Worm (Caenorhabditis elegans): ENCODE data around the gene npr-32.

Gene npr-32

DNA sequence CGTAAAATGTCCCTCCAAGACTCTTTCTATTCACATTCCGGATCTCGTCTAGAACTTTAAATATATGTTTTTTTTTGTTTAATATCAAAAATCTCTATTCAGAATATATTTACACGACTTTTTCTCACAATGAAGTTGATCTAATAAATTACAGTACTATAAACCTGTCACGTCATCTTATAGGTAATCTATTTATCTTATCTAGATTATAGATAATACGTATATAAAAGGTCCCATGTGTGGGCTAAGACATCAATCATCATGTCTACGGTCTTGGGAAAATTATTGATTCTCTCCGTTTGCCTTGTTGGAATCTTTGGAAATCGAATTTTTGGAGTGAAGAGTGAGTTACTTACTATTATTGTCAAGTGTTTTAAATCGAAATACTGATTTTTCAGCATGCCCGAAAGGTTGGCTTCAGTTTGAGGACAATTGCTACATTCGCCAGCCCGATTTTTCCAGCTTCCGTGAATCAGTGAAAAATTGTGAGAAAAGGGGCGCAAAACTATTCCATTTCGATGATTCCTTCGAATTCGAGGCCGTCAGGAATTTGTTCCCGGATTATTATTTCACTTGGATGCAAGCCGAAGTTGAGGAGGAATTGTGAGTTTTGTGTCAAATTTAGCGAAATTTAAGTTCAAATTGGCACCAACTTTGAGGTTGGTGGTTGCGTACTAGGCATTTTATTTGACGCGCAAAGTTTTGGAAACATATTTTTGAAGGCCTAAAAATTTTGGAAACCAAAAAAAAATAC lies 46.0 kb upstream of the npr-32 start, which contains the start of gene clec-196:
Gene clec-196, plus strand, starts transcription at position 252 of the 754 bp plus-strand sequence.
- TF ChIP-seq lin-38 (GFP tag; IDR thresholded peaks at IDR 0.05), result peak; percentile 18
- TF ChIP-seq unc-130 (GFP tag; optimal IDR thresholded peaks at IDR 0.05), result no peak
- TF ChIP-seq hmg-1.1 (GFP tag; IDR thresholded peaks at IDR 0.05), result 0 out of 2 replicates have a peak, but pooled peaks have one; percentile 22
- no peak for TF ChIP-seq set-16 (GFP tag; IDR thresholded peaks at IDR 0.05)
- peak; percentile 96 for TF ChIP-seq aha-1 (tag)
- TF ChIP-seq saeg-2 (GFP tag; IDR thresholded peaks at IDR 0.05), result no peak
- no peak for TF ChIP-seq mxl-3 (GFP tag; optimal IDR thresholded peaks at IDR 0.05)
- no peak for TF ChIP-seq dmd-8 (GFP tag; IDR thresholded peaks at IDR 0.05)
- no peak for TF ChIP-seq Y48G9A.11 (GFP tag; IDR thresholded peaks at IDR 0.05)
- TF ChIP-seq zfp-3 (GFP tag; conservative IDR thresholded peaks at IDR 0.05), result no peak
- no peak; the same call in 1 of the 2 replicates for TF ChIP-seq T26A8.4 (GFP tag; IDR thresholded peaks at IDR 0.05)
- peak; percentile 39 for TF ChIP-seq dpl-1 (GFP tag; optimal IDR thresholded peaks at IDR 0.05)
- no peak for TF ChIP-seq cey-2 (tag; optimal IDR thresholded peaks at IDR 0.05; ENCODE audit: borderline replicate concordance, insufficient read depth)
- TF ChIP-seq mep-1 (tag; optimal IDR thresholded peaks at IDR 0.05), result no peak
- TF ChIP-seq ZK546.5 (tag; optimal IDR thresholded peaks at IDR 0.05), result no peak
- TF ChIP-seq madf-9 (GFP tag; conservative IDR thresholded peaks at IDR 0.05), result no peak
- TF ChIP-seq dve-1 (tag; optimal IDR thresholded peaks at IDR 0.05; ENCODE audit: insufficient read depth), result peak; percentile 4
- TF ChIP-seq mxl-2 (GFP tag; conservative IDR thresholded peaks at IDR 0.05), result no peak
- peak; percentile 1 for TF ChIP-seq mes-2 (tag; optimal IDR thresholded peaks at IDR 0.05; ENCODE audit: poor library complexity, severe bottlenecking)

DNA sequence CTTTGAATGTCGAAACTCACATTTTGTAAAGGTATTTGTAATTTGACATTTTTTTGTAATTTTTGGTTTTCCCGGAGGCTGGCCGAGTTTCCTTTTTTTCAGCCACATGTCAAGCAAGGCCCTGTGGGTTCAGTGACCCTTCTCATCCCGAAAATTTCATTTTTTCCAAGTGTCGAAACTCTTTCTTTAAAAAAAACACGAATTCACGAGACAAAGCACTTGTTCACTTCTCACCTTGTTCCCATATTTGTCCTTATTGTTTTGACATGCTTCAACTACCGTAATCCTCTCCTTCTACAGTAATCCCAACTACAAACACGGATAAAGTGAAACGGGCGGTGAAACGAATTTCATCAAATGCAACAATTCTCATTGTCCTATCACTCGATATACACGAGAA lies 44.4 kb upstream of the npr-32 start, which contains the start of gene lhfp-4:
Gene lhfp-4, plus strand, starts transcription at position 301 of the 400 bp plus-strand sequence.
- TF ChIP-seq jun-1 (tag; optimal IDR thresholded peaks at IDR 0.05), result no peak
- no peak for TF ChIP-seq pqm-1 (tag; optimal IDR thresholded peaks at IDR 0.05)
- no peak for TF ChIP-seq R02D3.7 (tag; optimal IDR thresholded peaks at IDR 0.05)

DNA sequence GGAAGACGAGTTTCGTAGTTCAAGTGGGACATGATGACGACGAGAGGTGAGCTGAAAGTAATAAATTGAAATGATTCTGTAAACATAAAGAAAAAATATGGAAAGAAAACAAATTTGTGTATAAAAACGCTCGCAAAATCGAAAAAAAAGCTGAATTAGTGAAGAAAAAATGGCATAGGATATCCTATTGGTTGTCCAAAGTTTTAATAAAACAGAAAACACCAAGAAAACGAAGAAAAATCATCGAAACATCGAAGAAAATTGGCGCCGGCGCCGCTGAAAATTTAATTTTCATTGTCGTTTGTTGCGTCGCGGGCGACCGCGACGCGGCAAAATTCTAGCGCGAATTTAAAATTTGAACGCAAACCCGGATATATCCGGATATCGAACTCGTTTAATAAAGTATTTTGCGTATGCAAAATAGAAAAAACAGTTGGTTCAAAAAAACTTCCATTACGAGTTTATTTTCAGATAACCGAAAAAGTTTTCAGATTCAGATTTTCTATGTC lies 42.8 kb upstream of the npr-32 start, which contains the start of gene gln-5:
Gene gln-5, minus strand, starts transcription at position 51 of the 509 bp plus-strand sequence.
- TF ChIP-seq dmd-6 (GFP tag; IDR thresholded peaks at IDR 0.05), result no peak
- TF ChIP-seq snpc-1.2 (GFP tag; IDR thresholded peaks at IDR 0.05), result 0 out of 2 replicates have a peak, but pooled peaks have one; percentile 45
- TF ChIP-seq lin-38 (GFP tag; IDR thresholded peaks at IDR 0.05), result peak; percentile 64
- peak; percentile 34 for TF ChIP-seq aha-1 (tag)

DNA sequence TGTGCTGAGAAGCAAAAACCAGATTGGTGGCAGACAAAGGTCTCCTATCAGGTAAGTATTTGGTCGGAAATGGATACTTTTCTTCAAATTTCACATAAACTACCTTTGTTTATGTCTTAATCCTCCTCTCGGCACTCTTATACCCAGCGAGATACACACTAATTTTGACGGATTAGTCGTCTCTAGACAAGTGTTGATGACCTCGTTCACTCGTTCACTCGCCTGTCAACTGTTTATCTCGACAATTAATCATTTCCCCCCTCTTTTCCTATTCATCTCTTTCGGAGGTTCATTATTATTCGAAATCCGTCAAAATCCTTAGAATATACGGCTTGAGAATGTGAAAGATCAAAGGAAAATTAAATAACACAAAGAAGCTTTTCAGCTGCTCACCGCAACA lies 38.8 kb upstream of the npr-32 start:
- TF ChIP-seq lsy-2 (tag; optimal IDR thresholded peaks at IDR 0.05), result no peak
- TF ChIP-seq ceh-44 (GFP tag; IDR thresholded peaks at IDR 0.05), result no peak
- TF ChIP-seq pqm-1 (tag; optimal IDR thresholded peaks at IDR 0.05), result no peak
- TF ChIP-seq hmg-1.1 (GFP tag; IDR thresholded peaks at IDR 0.05), result no peak
- TF ChIP-seq zag-1 (tag; optimal IDR thresholded peaks at IDR 0.05), result no peak
- no peak for TF ChIP-seq nhr-76 (tag; optimal IDR thresholded peaks at IDR 0.05)
- TF ChIP-seq fkh-10 (GFP tag; optimal IDR thresholded peaks at IDR 0.05), result no peak
- no peak for TF ChIP-seq aha-1 (tag)
- TF ChIP-seq nhr-237 (tag; optimal IDR thresholded peaks at IDR 0.05), result no peak
- no peak for TF ChIP-seq arid-1 (GFP tag; conservative IDR thresholded peaks at IDR 0.05)
- no peak for TF ChIP-seq Y105C5A.15 (GFP tag; IDR thresholded peaks at IDR 0.05)
- no peak for TF ChIP-seq F26F4.8 (GFP tag; conservative IDR thresholded peaks at IDR 0.05)
- TF ChIP-seq ztf-7 (tag; optimal IDR thresholded peaks at IDR 0.05), result no peak
- no peak for TF ChIP-seq nhr-28 (tag; optimal IDR thresholded peaks at IDR 0.05)

Data from whole organism, L4 larva.